Fruit fly (Drosophila melanogaster): ENCODE results near the gene wac.
A peak's percentile ranks its signal among the peaks of the same experiment; 100 is the strongest.

wac gene

DNA sequence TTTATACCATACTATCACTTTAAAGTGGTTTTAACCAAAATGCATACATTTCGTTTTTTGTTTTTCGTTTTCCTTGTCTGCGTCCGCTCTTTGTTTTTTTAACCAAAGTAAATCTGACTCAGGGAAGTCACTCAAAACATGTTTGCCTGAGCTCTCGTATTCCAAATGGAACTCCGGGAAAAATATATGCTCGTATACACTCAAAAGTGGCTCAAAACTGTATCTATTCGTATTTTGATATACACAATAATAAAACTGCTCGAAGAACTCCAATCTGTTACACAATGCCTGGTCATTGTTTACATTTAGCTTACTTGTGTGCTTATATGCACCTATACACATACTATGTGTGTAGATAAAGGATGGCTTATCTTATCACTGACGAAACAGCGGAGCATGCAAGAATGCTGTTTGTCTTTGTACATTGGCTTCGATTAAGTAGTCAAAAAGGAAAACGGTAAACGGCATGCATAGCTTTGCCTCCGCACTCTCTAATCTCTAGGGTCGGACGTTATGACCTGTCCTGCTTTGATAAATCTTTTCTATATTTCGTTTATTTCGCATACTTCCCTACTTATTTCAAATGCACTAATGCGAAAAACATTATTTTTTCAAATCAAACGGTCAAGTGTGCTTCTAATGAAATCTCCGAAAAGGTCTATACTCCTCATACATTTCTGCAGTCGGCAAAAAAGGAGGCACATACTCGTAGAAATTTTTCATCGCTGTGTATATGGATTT, 13.0 kb downstream of the wac start, which contains the start of gene miple2 (continued):
- TF ChIP-seq p53 (GFP tag; optimal IDR thresholded peaks at IDR 0.05), result no peak
- no peak for TF ChIP-seq CG6175 (GFP tag; IDR thresholded peaks at IDR 0.05)
- TF ChIP-seq inv (GFP tag; IDR thresholded peaks at IDR 0.05; ENCODE audit: partially characterized antibody), result no peak
- no peak for TF ChIP-seq CG2129 (GFP tag; IDR thresholded peaks at IDR 0.05; ENCODE audit: partially characterized antibody)
- TF ChIP-seq Elba2 (GFP tag; optimal IDR thresholded peaks at IDR 0.05), result no peak
- TF ChIP-seq CG6765 (GFP tag; optimal IDR thresholded peaks at IDR 0.05), result peak; percentile 38
- peak; percentile 25 for TF ChIP-seq CG17568 (GFP tag; optimal IDR thresholded peaks at IDR 0.05)
- TF ChIP-seq rib (GFP tag; IDR thresholded peaks at IDR 0.05), result 0 out of 2 replicates have a peak, but pooled peaks have one; percentile 38
- TF ChIP-seq CG18476 (GFP tag; optimal IDR thresholded peaks at IDR 0.05), result no peak
- TF ChIP-seq CG7786 (GFP tag; optimal IDR thresholded peaks at IDR 0.05), result peak; percentile 46
- no peak for TF ChIP-seq tin (GFP tag; optimal IDR thresholded peaks at IDR 0.05)
- TF ChIP-seq tup (GFP tag; optimal IDR thresholded peaks at IDR 0.05), result no peak
- TF ChIP-seq Adf1 (GFP tag; IDR thresholded peaks at IDR 0.05), result no peak
- no peak for TF ChIP-seq ash1 (GFP tag; optimal IDR thresholded peaks at IDR 0.05)
- peak; percentile 60 for TF ChIP-seq Xrp1 (GFP tag; IDR thresholded peaks at IDR 0.05)
- TF ChIP-seq croc (GFP tag; conservative IDR thresholded peaks at IDR 0.05), result no peak
- TF ChIP-seq CG7745 (tag; optimal IDR thresholded peaks at IDR 0.05), result no peak
- TF ChIP-seq Kr (GFP tag; optimal IDR thresholded peaks at IDR 0.05), result peak; percentile 51
- TF ChIP-seq gem (tag; optimal IDR thresholded peaks at IDR 0.05), result no peak
- no peak for TF ChIP-seq pnt (GFP tag; optimal IDR thresholded peaks at IDR 0.05)
- TF ChIP-seq trem (tag; optimal IDR thresholded peaks at IDR 0.05), result no peak
- no peak for TF ChIP-seq CG13287 (GFP tag; IDR thresholded peaks at IDR 0.05; ENCODE audit: partially characterized antibody)
- TF ChIP-seq CG12219 (GFP tag; optimal IDR thresholded peaks at IDR 0.05), result no peak
- TF ChIP-seq CG10979 (tag; optimal IDR thresholded peaks at IDR 0.05), result peak; percentile 58
- no peak for TF ChIP-seq gt (GFP tag; IDR thresholded peaks at IDR 0.05)
- peak; percentile 15 for TF ChIP-seq Camta (GFP tag; optimal IDR thresholded peaks at IDR 0.05)
- peak; percentile 63 for TF ChIP-seq CG33557 (GFP tag; optimal IDR thresholded peaks at IDR 0.05)
- TF ChIP-seq Dip2 (GFP tag; IDR thresholded peaks at IDR 0.05), result no peak
- peak; percentile 6 for TF ChIP-seq CHES-1-like (GFP tag; optimal IDR thresholded peaks at IDR 0.05)
- peak; percentile 80 for TF ChIP-seq HLHmδ (GFP tag; optimal IDR thresholded peaks at IDR 0.05)
- peak; percentile 36 for TF ChIP-seq Xbp1 (GFP tag; optimal IDR thresholded peaks at IDR 0.05)
- TF ChIP-seq CG10431 (GFP tag; optimal IDR thresholded peaks at IDR 0.05), result peak; percentile 47
- peak; percentile 55 for TF ChIP-seq CG17912 (GFP tag; optimal IDR thresholded peaks at IDR 0.05)
- TF ChIP-seq Ets65A (GFP tag), result no peak
- no peak for TF ChIP-seq CG6791 (GFP tag; IDR thresholded peaks at IDR 0.05; ENCODE audit: partially characterized antibody)
- TF ChIP-seq ems (GFP tag; optimal IDR thresholded peaks at IDR 0.05), result no peak
- peak; percentile 56 for TF ChIP-seq CG6683 (GFP tag; optimal IDR thresholded peaks at IDR 0.05)
- TF ChIP-seq nom (GFP tag; optimal IDR thresholded peaks at IDR 0.05), result peak; percentile 86
- no peak for TF ChIP-seq Dfd (GFP tag; optimal IDR thresholded peaks at IDR 0.05)
- peak; percentile 22 for TF ChIP-seq Hr3 (GFP tag; optimal IDR thresholded peaks at IDR 0.05)
- TF ChIP-seq CG11504 (tag; optimal IDR thresholded peaks at IDR 0.05), result peak; percentile 53
- TF ChIP-seq Max (GFP tag; optimal IDR thresholded peaks at IDR 0.05), result peak; percentile 42
- peak; percentile 49 for TF ChIP-seq HLH54F (GFP tag; optimal IDR thresholded peaks at IDR 0.05)
- peak; percentile 50 for TF ChIP-seq Hsf (GFP tag; optimal IDR thresholded peaks at IDR 0.05)
- no peak for TF ChIP-seq CG8478 (optimal IDR thresholded peaks at IDR 0.05)
- peak; percentile 31 for TF ChIP-seq dmrt11E (tag; optimal IDR thresholded peaks at IDR 0.05)
- TF ChIP-seq CG30020 (tag; optimal IDR thresholded peaks at IDR 0.05), result peak; percentile 13
- no peak for TF ChIP-seq Ada2b (GFP tag; IDR thresholded peaks at IDR 0.05)
- 0 out of 3 replicates have a peak, but pooled peaks have one; percentile 6 for TF ChIP-seq ci (GFP tag; IDR thresholded peaks at IDR 0.05)
- TF ChIP-seq Ssrp (tag; optimal IDR thresholded peaks at IDR 0.05), result peak; percentile 35

Measured in whole organism, embryonic.